Worm (Caenorhabditis elegans) whole organism, late embryonic: Measurements from ENCODE around the gene cpna-5.

ENCODE experiments used
- C08G9.2 ChIP-seq: sonication (generic microtip); optimal IDR thresholded peaks from 2 replicates; lab custom pipeline; 2016; ENCODE audit warnings: mild to moderate bottlenecking, missing genetic modification characterization, moderate library complexity, missing compliant biosample characterization
- C38D4.7 ChIP-seq: fragments of 200-800 bp; sonication (Bioruptor generic); optimal IDR thresholded peaks from 2 replicates; lab custom pipeline; 2018; ENCODE audit warnings: mild to moderate bottlenecking, missing genetic modification characterization, moderate library complexity, missing compliant biosample characterization
- K02D7.2 ChIP-seq: sonication (generic microtip); optimal IDR thresholded peaks from 2 replicates; lab custom pipeline; 2017; ENCODE audit warnings: mild to moderate bottlenecking, missing genetic modification characterization, missing compliant biosample characterization
- T23F11.4 ChIP-seq: fragments of 200-800 bp; sonication (Bioruptor generic); optimal IDR thresholded peaks from 2 replicates; lab custom pipeline; 2018; ENCODE audit warnings: mild to moderate bottlenecking, missing genetic modification characterization, missing compliant biosample characterization
- Y22D7AL.16 ChIP-seq: sonication (generic microtip); optimal IDR thresholded peaks from 2 replicates; lab custom pipeline; 2016; ENCODE audit warnings: missing genetic modification characterization, missing compliant biosample characterization
- ama-1 ChIP-seq: fragments of 150-350 bp; optimal IDR thresholded peaks from 2 replicates; lab custom pipeline; 2014
- ceh-14 ChIP-seq: sonication (generic microtip); optimal IDR thresholded peaks from 2 replicates; lab custom pipeline; 2016; ENCODE audit warnings: missing genotype, missing genetic modification characterization, missing compliant biosample characterization
- ceh-22 ChIP-seq: sonication (generic microtip); optimal IDR thresholded peaks from 2 replicates; lab custom pipeline; 2017; ENCODE audit warnings: missing biosample characterization, missing genetic modification characterization
- ceh-24 ChIP-seq: sonication (generic microtip); optimal IDR thresholded peaks from 2 replicates; lab custom pipeline; 2016; ENCODE audit warnings: mild to moderate bottlenecking, missing genetic modification characterization, missing compliant biosample characterization
- ceh-48 ChIP-seq: sonication (generic microtip); optimal IDR thresholded peaks from 2 replicates; lab custom pipeline; 2016; ENCODE audit warnings: missing genetic modification characterization, inconsistent platforms, missing compliant biosample characterization
- che-1 ChIP-seq: sonication (generic microtip); optimal IDR thresholded peaks from 2 replicates; lab custom pipeline; 2016; ENCODE audit warnings: mild to moderate bottlenecking, missing genetic modification characterization, missing compliant biosample characterization
- dmd-4 ChIP-seq: sonication (generic microtip); optimal IDR thresholded peaks from 2 replicates; lab custom pipeline; 2016; ENCODE audit warnings: borderline replicate concordance, missing genetic modification characterization, missing compliant biosample characterization
- elt-2 ChIP-seq: sonication (generic microtip); optimal IDR thresholded peaks from 2 replicates; lab custom pipeline; 2016; ENCODE audit warnings: missing genetic modification reagents, missing genetic modification characterization, missing compliant biosample characterization
- elt-4 ChIP-seq: sonication (generic microtip); optimal IDR thresholded peaks from 2 replicates; lab custom pipeline; 2016; ENCODE audit warnings: missing genetic modification characterization, missing compliant biosample characterization
- ets-4 ChIP-seq: sonication (generic microtip); optimal IDR thresholded peaks from 2 replicates; lab custom pipeline; 2016; ENCODE audit warnings: missing genetic modification characterization, missing compliant biosample characterization
- eyg-1 ChIP-seq: sonication (generic microtip); optimal IDR thresholded peaks from 2 replicates; lab custom pipeline; 2016; ENCODE audit warnings: missing genotype, missing genetic modification characterization, missing compliant biosample characterization
- fax-1 ChIP-seq: sonication (generic microtip); optimal IDR thresholded peaks from 2 replicates; lab custom pipeline; 2016; ENCODE audit warnings: missing genotype, missing genetic modification characterization, missing compliant biosample characterization
- hlh-6 ChIP-seq: sonication (generic microtip); optimal IDR thresholded peaks from 2 replicates; lab custom pipeline; 2016; ENCODE audit warnings: missing genotype, missing genetic modification characterization, missing compliant biosample characterization
- lim-6 ChIP-seq: sonication (generic microtip); optimal IDR thresholded peaks from 2 replicates; lab custom pipeline; 2016; ENCODE audit warnings: missing genetic modification characterization, missing compliant biosample characterization
- lin-11 ChIP-seq: fragments of 200-800 bp; sonication (Bioruptor generic); optimal IDR thresholded peaks from 2 replicates; lab custom pipeline; 2018; ENCODE audit warnings: mild to moderate bottlenecking, missing genetic modification characterization, missing compliant biosample characterization
- madf-2 ChIP-seq: sonication (generic microtip); optimal IDR thresholded peaks from 2 replicates; lab custom pipeline; 2017; ENCODE audit warnings: missing genetic modification characterization, missing compliant biosample characterization
- mec-3 ChIP-seq: sonication (generic microtip); optimal IDR thresholded peaks from 2 replicates; lab custom pipeline; 2016; ENCODE audit warnings: borderline replicate concordance, missing genetic modification characterization, missing compliant biosample characterization
- nhr-11 ChIP-seq: fragments of 150-350 bp; optimal IDR thresholded peaks from 2 replicates; lab custom pipeline; 2014; ENCODE audit warnings: missing biosample characterization, missing genetic modification characterization
- nhr-232 ChIP-seq: sonication (generic microtip); optimal IDR thresholded peaks from 2 replicates; lab custom pipeline; 2016; ENCODE audit warnings: missing genetic modification characterization, missing compliant biosample characterization
- odd-2 ChIP-seq: sonication (generic microtip); optimal IDR thresholded peaks from 2 replicates; lab custom pipeline; 2017; ENCODE audit warnings: antibody characterized with exemption, mild to moderate bottlenecking, missing genetic modification characterization, missing compliant biosample characterization
- pat-9 ChIP-seq: fragments of 200-800 bp; sonication (Bioruptor generic); optimal IDR thresholded peaks from 2 replicates; lab custom pipeline; 2018; ENCODE audit warnings: mild to moderate bottlenecking, missing genetic modification characterization, moderate library complexity, missing compliant biosample characterization
- pax-1 ChIP-seq: fragments of 150-350 bp; optimal IDR thresholded peaks from 2 replicates; lab custom pipeline; 2014; ENCODE audit warnings: missing biosample characterization, missing genetic modification characterization
- pha-2 ChIP-seq: sonication (generic microtip); optimal IDR thresholded peaks from 2 replicates; lab custom pipeline; 2017; ENCODE audit warnings: mild to moderate bottlenecking, missing genetic modification characterization, missing compliant biosample characterization
- pqm-1 ChIP-seq: sonication (generic microtip); optimal IDR thresholded peaks from 2 replicates; lab custom pipeline; 2016; ENCODE audit warnings: missing genetic modification characterization, missing compliant biosample characterization
- pros-1 ChIP-seq: fragments of 150-350 bp; optimal IDR thresholded peaks from 2 replicates; lab custom pipeline; 2014; ENCODE audit warnings: missing biosample characterization, missing genetic modification reagents, missing genetic modification characterization
- ref-2 ChIP-seq: sonication (generic microtip); optimal IDR thresholded peaks from 2 replicates; lab custom pipeline; 2016; ENCODE audit warnings: missing genetic modification characterization, missing compliant biosample characterization
- sox-2 ChIP-seq: fragments of 200-800 bp; sonication (Bioruptor generic); IDR thresholded peaks from 2 replicates; pipeline ENCODE4 v1.3.6; 2022; ENCODE audit warnings: missing genetic modification reagents, missing genetic modification characterization, missing compliant biosample characterization
- sox-4 ChIP-seq: sonication (generic microtip); optimal IDR thresholded peaks from 2 replicates; lab custom pipeline; 2017; ENCODE audit warnings: mild to moderate bottlenecking, missing genetic modification characterization, inconsistent platforms, missing compliant biosample characterization
- syd-9 ChIP-seq: sonication (generic microtip); optimal IDR thresholded peaks from 2 replicates; lab custom pipeline; 2016; ENCODE audit warnings: mild to moderate bottlenecking, missing genetic modification characterization, moderate library complexity, missing compliant biosample characterization
- tbx-2 ChIP-seq: sonication (generic microtip); optimal IDR thresholded peaks from 2 replicates; lab custom pipeline; 2016; ENCODE audit warnings: missing genetic modification characterization, missing compliant biosample characterization
- ttx-3 ChIP-seq: sonication (generic microtip); optimal IDR thresholded peaks from 2 replicates; lab custom pipeline; 2016; ENCODE audit warnings: missing genetic modification reagents, missing genetic modification characterization, missing compliant biosample characterization
- unc-3 ChIP-seq, 2 experiments: fragments of 200-800 bp in 1 of 2; sonication (Bioruptor generic) in 1 of 2; sonication (generic microtip) in 1 of 2; conservative IDR thresholded peaks in 1 of 2; optimal IDR thresholded peaks in 1 of 2; 2 replicates each; pipeline versions ENCODE4 v1.3.6 to Lab custom; 2016 to 2022; ENCODE audit warnings: missing compliant biosample characterization in 2 of 2, missing genetic modification characterization in 2 of 2, missing genetic modification reagents in 1 of 2
- unc-86 ChIP-seq: sonication (generic microtip); optimal IDR thresholded peaks from 2 replicates; lab custom pipeline; 2016; ENCODE audit warnings: missing genetic modification characterization, missing compliant biosample characterization
- ztf-16 ChIP-seq: sonication (generic microtip); optimal IDR thresholded peaks from 2 replicates; lab custom pipeline; 2017; ENCODE audit warnings: missing genetic modification characterization, missing compliant biosample characterization

cpna-5 gene

ce11 chrII:7705152-7705551 lies 13.2 kb downstream of the cpna-5 start, which contains the start of gene B0495.7:
Gene B0495.7 (minus strand): TSS chrII:7705233.
- TF ChIP-seq eyg-1 (tag; lab: Kevin White, UChicago) (no peak), madf-2 (no peak), lim-6 (tag; lab: Kevin White, UChicago) (no peak), ceh-48 (tag; lab: Kevin White, UChicago) (no peak), ceh-22 (tag; lab: Kevin White, UChicago) (no peak), pat-9 (tag; lab: Kevin White, UChicago) (no peak), fax-1 (tag; lab: Kevin White, UChicago) (no peak), elt-2 (tag; lab: Kevin White, UChicago) (peak; percentile 77)

ce11 chrII:7704387-7704786 lies 14.0 kb downstream of the cpna-5 start:
- TF ChIP-seq pat-9 (tag; lab: Kevin White, UChicago): no peak
- TF ChIP-seq ttx-3: no peak
- no peak for TF ChIP-seq K02D7.2 (tag; lab: Kevin White, UChicago)
- TF ChIP-seq lin-11 (tag; lab: Kevin White, UChicago): no peak
- no peak for TF ChIP-seq nhr-232 (tag; lab: Kevin White, UChicago)
- TF ChIP-seq tbx-2: no peak
- TF ChIP-seq dmd-4: no peak
- TF ChIP-seq mec-3 (tag; lab: Kevin White, UChicago): no peak
- TF ChIP-seq eyg-1 (tag; lab: Kevin White, UChicago): no peak
- no peak for TF ChIP-seq pqm-1 (tag; lab: Kevin White, UChicago)
- no peak for TF ChIP-seq pha-2
- no peak for TF ChIP-seq pros-1 (tag; lab: Kevin White, UChicago)

DNA sequence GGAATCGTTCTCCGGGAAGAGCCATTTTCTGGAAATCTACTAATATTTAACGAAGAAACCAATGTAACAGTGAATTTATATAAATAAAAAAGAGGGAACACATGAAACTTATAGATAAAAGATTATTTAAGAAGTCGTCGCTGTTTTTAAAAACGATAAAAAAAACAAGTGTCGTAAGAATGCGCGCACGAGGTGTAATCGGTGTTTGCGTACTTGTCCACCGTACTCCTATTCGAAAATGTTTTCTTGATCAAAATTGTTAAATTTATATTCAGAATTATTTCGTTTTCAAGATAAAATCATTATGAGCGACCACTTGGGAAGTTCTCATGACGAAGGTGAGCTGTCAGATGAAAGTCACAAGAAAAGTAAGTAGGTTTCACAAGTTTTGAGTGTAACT lies 19.4 kb downstream of the cpna-5 start, which contains the start of the genes moa-2 and cdk-11.1:
Gene moa-2, minus strand, starts transcription at position 25 of the 400 bp plus-strand sequence.
Gene cdk-11.1, plus strand, starts transcription at position 227 of the 400 bp plus-strand sequence.
- TF ChIP-seq pros-1 (tag; lab: Kevin White, UChicago): no peak
- TF ChIP-seq unc-3 (GFP tag; conservative IDR thresholded peaks at IDR 0.05; lab: Robert Waterston, UW): no peak
- no peak for TF ChIP-seq unc-3 (tag; optimal IDR thresholded peaks at IDR 0.05; lab: Kevin White, UChicago)
- TF ChIP-seq C08G9.2 (tag; lab: Kevin White, UChicago): no peak

- no peak for TF ChIP-seq ama-1 (lab: Kevin White, UChicago)
- no peak for TF ChIP-seq ceh-14
- no peak for TF ChIP-seq lin-11 (tag; lab: Kevin White, UChicago)
- no peak for TF ChIP-seq hlh-6 (tag; lab: Kevin White, UChicago)
- TF ChIP-seq odd-2: no peak
- no peak for TF ChIP-seq ets-4
- TF ChIP-seq sox-2 (GFP tag; lab: Robert Waterston, UW): no peak
- TF ChIP-seq ceh-48 (tag; lab: Kevin White, UChicago): no peak
- TF ChIP-seq ref-2: no peak
- TF ChIP-seq nhr-11: no peak
- TF ChIP-seq Y22D7AL.16 (tag; lab: Kevin White, UChicago): no peak
- TF ChIP-seq dmd-4: no peak
- TF ChIP-seq unc-86: no peak
- TF ChIP-seq madf-2: no peak
- TF ChIP-seq sox-4 (tag; lab: Kevin White, UChicago): no peak
- TF ChIP-seq elt-4 (tag; lab: Kevin White, UChicago): no peak
- TF ChIP-seq, all 69 proteins: peak for 0
Measured at ce11 chrII:7698406-7698805, 20.0 kb downstream of the cpna-5 start, which contains the start of gene B0495.5. Gene B0495.5 (minus strand): TSS chrII:7698506.

- TF ChIP-seq che-1 (tag; lab: Kevin White, UChicago) (no peak), T23F11.4 (GFP tag; lab: Kevin White, UChicago) (no peak), ztf-16 (tag; lab: Kevin White, UChicago) (no peak), ets-4 (no peak), C38D4.7 (GFP tag; lab: Kevin White, UChicago) (no peak), tbx-2 (no peak), unc-86 (no peak), syd-9 (tag; lab: Kevin White, UChicago) (no peak), ceh-24 (no peak), Y22D7AL.16 (tag; lab: Kevin White, UChicago) (no peak), pax-1 (tag; lab: Kevin White, UChicago) (no peak), elt-2 (tag; lab: Kevin White, UChicago) (no peak), ttx-3 (no peak), nhr-11 (no peak), sox-4 (tag; lab: Kevin White, UChicago) (no peak), C08G9.2 (tag; lab: Kevin White, UChicago) (no peak), lim-6 (tag; lab: Kevin White, UChicago) (no peak), eyg-1 (tag; lab: Kevin White, UChicago) (no peak)
- TF ChIP-seq, all 69 proteins: peak for 0
Measured at ce11 chrII:7697156-7697555, 21.2 kb downstream of the cpna-5 start.
